Fruit fly (Drosophila melanogaster) S2 (cell line): ENCODE data around the gene CG8006.
"Not testable (repeated sequence)": the region's sequence is repeated elsewhere in the genome, so short reads cannot be mapped to it uniquely, and the experiment has no call there.

ENCODE experiments used
- CG8478 ChIP-seq: fragments of >200 bp; optimal IDR thresholded peaks from 2 replicates; lab custom pipeline; 2018
- CTCF ChIP-seq, 2 experiments: fragments of >200 bp; optimal IDR thresholded peaks; 2 replicates each; lab custom pipeline; 2018

CG8006 gene

DNA sequence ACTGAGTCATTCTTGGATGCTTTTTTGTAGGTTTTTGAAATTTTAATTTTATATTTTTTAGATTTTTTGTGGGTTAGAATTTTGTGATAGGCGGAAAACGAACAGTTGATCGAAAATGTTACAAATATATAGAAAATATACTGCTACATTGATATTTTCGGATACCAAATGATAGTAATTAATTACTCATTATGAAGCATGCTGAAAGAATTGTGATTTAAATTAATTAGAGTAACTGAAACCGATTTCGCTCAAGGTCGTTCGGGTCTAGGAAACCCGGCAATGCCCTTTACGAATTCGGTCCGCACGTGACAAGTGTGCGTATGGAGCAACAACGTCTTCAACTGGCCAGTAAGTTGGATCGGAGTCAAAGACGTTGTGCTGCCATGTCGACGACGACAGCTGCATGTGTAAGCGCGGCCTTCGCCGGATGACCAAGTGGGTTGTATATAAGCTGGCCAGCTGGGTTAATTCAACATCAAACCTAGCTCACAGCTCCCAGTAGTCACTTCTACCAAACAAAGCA, 9.3 kb upstream of the CG8006 start, which contains the start of the genes CG7366 and CG13679:
Gene CG7366, minus strand, starts transcription at position 101 of the 526 bp plus-strand sequence.
Gene CG13679, plus strand, starts transcription at position 476 of the 526 bp plus-strand sequence.
- no peak for TF ChIP-seq CG8478 (lab: Kevin White, UChicago)
- no peak for TF ChIP-seq CTCF (optimal IDR thresholded peaks at IDR 0.05; lab: Kevin White, UChicago)

DNA sequence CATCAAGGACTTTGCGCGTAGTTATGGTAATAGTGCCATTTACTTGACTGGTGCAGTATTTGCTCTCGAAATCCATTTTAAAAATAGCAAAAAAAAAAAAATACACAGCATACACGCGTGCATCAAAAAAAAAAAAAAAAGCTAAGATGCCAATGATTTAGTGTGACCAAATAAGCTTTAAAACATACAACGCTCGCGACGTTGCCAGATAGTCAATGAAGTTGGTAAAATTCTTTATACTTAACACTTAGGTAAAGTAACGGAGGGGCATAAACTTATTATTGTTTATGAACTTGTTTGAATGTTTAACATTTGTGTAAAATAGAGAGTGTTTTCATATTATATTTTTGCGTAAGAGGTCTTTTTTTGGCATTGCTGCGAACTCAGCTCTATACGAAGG, 1.1 kb upstream of the CG8006 start, which contains the start of gene tut:
Gene tut, minus strand, starts transcription at position 148 of the 400 bp plus-strand sequence.
- TF ChIP-seq CTCF (optimal IDR thresholded peaks at IDR 0.05; lab: Kevin White, UChicago) (no peak), CG8478 (lab: Kevin White, UChicago) (no peak)

DNA sequence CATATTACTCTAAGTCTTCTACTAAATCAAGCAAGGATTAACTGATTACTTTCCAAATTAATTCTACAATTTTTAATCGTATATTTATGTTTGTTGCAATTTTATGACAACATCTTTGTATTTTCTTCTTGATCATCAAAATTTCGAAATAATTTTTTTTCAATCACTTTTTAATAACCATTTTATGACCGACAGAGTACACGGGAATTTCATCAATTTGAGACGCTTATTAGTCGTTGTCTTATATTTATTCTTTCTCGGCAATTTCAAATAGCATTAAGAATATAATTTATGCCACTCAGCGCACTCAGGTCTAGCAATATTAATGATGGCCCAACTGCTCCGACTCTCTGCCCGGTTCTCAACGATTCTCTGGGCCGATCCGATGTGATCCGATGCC, 3.3 kb downstream of the CG8006 start, which contains the start of gene CG8012:
Gene CG8012, plus strand, starts transcription at position 301 of the 400 bp plus-strand sequence.
- no peak for TF ChIP-seq CTCF (optimal IDR thresholded peaks at IDR 0.05; lab: Kevin White, UChicago)
- no peak for TF ChIP-seq CG8478 (lab: Kevin White, UChicago)

DNA sequence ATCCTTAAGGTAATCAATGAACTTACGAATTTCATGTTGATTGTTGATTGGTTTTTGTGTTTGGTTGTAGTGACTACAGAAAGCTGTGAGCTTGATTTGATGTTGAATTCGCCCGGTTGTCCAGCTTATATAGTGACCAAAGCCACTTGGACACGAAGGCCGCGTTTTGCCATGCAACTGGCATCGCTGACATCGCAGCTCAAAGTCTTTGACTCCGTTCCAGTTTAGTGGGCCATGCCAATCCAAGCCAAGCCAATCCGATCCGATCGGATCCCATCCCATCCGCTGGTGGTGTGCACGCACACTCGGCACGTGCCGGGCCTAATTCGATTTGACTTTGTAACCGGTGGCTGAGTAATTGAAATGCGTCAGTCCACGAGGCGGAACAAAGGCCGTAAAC, 7.2 kb downstream of the CG8006 start, which contains the start of gene CG13674:
Gene CG13674, minus strand, starts transcription at position 101 of the 400 bp plus-strand sequence.
- TF ChIP-seq CTCF (optimal IDR thresholded peaks at IDR 0.05; lab: Kevin White, UChicago) (no peak), CG8478 (lab: Kevin White, UChicago) (no peak)

DNA sequence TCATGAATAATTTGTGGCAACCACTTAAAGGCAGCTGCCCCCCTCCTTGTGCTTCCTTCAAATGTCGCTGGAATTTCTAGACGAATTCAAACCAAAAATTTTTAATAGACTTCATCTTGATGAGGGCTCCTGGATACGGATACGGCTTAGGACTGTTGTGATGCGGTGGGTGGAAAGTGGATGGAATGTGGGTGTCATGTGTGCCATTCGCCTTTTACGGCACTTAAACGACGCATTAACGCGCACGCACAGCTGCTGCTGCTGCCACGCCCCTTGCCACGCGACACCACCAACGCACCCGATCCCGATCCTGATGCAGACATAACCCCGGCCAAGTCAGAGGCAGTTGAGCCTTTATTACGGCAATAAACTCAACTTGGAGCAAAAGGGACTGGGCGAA, 8.0 kb downstream of the CG8006 start:
- TF ChIP-seq CG8478 (lab: Kevin White, UChicago) (no peak), CTCF (optimal IDR thresholded peaks at IDR 0.05; lab: Kevin White, UChicago) (no peak)

DNA sequence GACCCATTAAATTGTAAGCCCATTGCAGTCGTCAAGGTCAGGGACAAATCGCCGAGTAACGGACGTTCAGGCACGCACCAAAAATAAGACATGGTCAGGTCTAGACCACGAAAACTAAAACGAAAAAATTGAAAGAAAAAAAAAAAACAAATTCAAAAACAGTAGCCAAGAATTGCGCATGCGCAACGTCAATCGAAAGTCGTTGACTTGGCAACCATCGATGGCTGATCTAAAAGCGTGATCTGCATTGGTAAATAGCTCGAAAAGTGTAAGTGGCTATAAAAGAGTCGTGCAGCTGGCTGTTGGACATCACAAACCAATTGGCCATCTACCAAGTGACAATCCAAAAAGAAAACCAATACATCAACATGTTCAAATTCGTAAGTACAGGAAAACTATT, 10.1 kb downstream of the CG8006 start, which contains the start of gene CG13678:
Gene CG13678, plus strand, starts transcription at position 307 of the 400 bp plus-strand sequence.
- TF ChIP-seq CG8478 (lab: Kevin White, UChicago): no peak
- TF ChIP-seq CTCF (optimal IDR thresholded peaks at IDR 0.05; lab: Kevin White, UChicago): no peak

DNA sequence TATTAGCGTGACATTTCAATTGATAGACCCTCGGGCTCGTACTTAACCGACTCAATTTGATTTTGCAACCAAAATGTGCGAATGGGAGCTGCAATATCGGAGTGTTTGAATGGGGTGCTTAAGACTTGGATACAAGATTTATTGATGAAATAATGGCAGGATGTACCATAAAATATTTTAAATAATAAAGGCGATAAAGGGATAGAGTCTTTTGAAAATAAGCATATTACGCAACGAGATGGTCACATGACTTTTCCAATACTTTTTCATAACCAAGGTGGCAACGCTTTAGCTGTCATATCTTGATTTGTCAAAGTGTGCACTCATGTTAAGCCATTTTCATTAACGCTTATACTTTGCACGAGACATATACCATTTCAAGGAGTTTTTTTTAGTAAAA, 17.2 kb downstream of the CG8006 start, which contains the start of gene eIF4E3:
Gene eIF4E3, plus strand, starts transcription at position 301 of the 400 bp plus-strand sequence.
- TF ChIP-seq CTCF (optimal IDR thresholded peaks at IDR 0.05; lab: Kevin White, UChicago) (no peak), CG8478 (lab: Kevin White, UChicago) (no peak)

DNA sequence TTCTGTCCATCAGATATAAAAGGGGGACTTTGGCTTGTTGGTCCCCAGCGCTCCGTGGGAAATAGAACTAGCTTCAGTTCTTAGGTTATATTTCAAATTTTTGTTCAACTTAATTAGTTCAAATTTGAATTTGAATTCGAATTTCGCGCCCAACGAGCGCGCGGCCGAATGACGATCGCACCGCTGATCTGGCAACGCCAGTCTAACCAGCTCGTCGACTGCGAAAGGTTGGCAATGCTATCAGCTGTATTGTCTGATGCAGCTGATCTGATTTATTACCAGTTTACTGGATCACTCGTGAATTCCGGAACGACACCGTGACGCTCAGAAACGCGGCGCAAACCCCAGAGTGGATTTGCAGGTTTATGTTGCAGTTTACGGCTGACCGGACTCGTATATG, 26.7 kb downstream of the CG8006 start, which contains the start of gene Dscam4:
Gene Dscam4, plus strand, starts transcription at position 301 of the 400 bp plus-strand sequence.
- TF ChIP-seq CTCF (optimal IDR thresholded peaks at IDR 0.05; lab: Kevin White, UChicago); CG8478 (lab: Kevin White, UChicago): not testable (repeated sequence)

DNA sequence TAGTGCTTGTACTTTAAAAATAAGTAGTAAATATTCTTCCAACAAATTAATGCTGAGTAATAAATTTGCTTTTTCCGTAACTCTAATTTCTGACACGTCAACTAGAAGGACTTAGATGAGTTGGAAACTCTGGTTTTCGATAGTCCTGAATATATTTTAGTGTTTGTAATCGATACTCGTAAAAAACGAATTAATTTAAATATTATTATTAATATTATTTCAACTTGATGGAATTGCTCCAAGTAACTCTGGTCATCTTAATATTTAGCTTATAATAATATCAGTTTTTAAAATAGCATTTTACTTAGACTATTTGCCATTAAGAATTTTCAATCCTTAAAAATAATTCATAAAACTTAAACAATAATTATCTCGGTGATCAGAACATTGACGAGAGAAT, 28.8 kb downstream of the CG8006 start, which contains the start of gene CG7213:
Gene CG7213, minus strand, starts transcription at position 101 of the 400 bp plus-strand sequence.
- no peak for TF ChIP-seq CTCF (optimal IDR thresholded peaks at IDR 0.05; lab: Kevin White, UChicago)
- no peak for TF ChIP-seq CG8478 (lab: Kevin White, UChicago)

DNA sequence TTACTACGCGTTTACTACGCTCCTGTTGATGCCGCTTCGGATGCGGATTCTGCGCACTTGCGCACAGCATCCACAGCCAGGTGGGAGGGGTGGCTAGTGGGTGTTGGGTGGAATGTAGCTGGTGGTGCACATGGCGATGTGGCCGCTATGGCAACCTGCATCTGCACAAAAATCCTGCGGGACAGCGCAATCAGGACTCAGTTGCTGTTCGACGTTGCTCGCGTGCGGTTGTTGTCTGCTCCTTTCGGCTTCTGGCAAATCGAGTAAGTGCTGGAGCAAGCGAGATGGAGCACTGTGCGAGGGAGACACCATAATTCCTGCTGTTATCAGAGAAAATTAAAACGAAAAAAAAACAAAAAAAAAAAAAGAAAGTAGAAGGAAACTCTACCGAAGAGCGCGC, 29.2 kb downstream of the CG8006 start:
- TF ChIP-seq CG8478 (lab: Kevin White, UChicago): no peak
- TF ChIP-seq CTCF (optimal IDR thresholded peaks at IDR 0.05; lab: Kevin White, UChicago): no peak
